Worm (Caenorhabditis elegans): ENCODE results near the gene Y105C5A.1272.

The Y105C5A.1272 gene

ce11 chrIV:15646418-15647220 is at the start of gene Y105C5A.1272, which contains the start of gene Y105C5A.1268:
TSS of gene Y105C5A.1272 (plus strand) at chrIV:15646992.
TSS of gene Y105C5A.1268 (minus strand) at chrIV:15646468.
- peak; percentile 90 for TF ChIP-seq ces-1 (GFP tag; optimal IDR thresholded peaks at IDR 0.05)
- peak; percentile 17 for TF ChIP-seq ceh-43 (GFP tag; optimal IDR thresholded peaks at IDR 0.05)
- peak; percentile 27 for TF ChIP-seq cnd-1 (tag; optimal IDR thresholded peaks at IDR 0.05)
- peak; percentile 65 for TF ChIP-seq ham-2 (GFP tag; optimal IDR thresholded peaks at IDR 0.05)
- peak; percentile 96 for TF ChIP-seq unc-120 (tag; optimal IDR thresholded peaks at IDR 0.05; ENCODE audit: poor library complexity, severe bottlenecking)
- peak; percentile 16 for TF ChIP-seq pha-4 (tag; optimal IDR thresholded peaks at IDR 0.05)
- TF ChIP-seq lsy-2 (tag; optimal IDR thresholded peaks at IDR 0.05) = peak; percentile 75
- peak; percentile 41 for TF ChIP-seq drap-1 (GFP tag; optimal IDR thresholded peaks at IDR 0.05)
- peak; percentile 20 for TF ChIP-seq nhr-2 (tag; optimal IDR thresholded peaks at IDR 0.05)
- peak; percentile 37 for TF ChIP-seq nhr-237 (tag; optimal IDR thresholded peaks at IDR 0.05)
- peak; percentile 2 for TF ChIP-seq unc-62 (GFP tag; optimal IDR thresholded peaks at IDR 0.05)
- peak; percentile 67 for TF ChIP-seq lin-13 (tag; optimal IDR thresholded peaks at IDR 0.05)
- peak; percentile 30 for TF ChIP-seq mls-2 (tag; optimal IDR thresholded peaks at IDR 0.05)
- TF ChIP-seq hlh-1 (tag; optimal IDR thresholded peaks at IDR 0.05) = peak; percentile 45
- peak; percentile 2 for TF ChIP-seq ceh-39 (tag; optimal IDR thresholded peaks at IDR 0.05)
- peak; percentile 55 for TF ChIP-seq mep-1 (tag; optimal IDR thresholded peaks at IDR 0.05)
- peak; percentile 5 for TF ChIP-seq elt-1 (tag; optimal IDR thresholded peaks at IDR 0.05; ENCODE audit: borderline replicate concordance, insufficient read depth)

DNA sequence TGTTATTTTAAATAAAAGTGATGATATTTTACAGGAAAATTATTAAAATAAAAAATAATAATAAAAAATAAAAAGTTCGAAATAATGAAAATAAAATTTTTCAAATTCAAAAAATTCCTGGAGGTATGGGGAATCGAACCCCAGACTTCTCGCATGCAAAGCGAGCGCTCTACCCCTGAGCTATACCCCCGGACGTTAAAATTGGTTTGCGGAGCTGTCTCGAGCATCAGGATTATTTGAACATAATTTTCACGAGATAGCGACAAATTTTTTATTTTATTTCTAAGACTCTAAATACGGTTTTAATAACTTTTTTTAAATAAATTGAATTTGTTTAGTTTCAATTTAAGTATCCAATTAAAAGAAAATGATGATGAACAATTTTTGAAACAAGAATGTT is 42.6 kb upstream of the Y105C5A.1272 start:
- TF ChIP-seq hlh-1 (tag; optimal IDR thresholded peaks at IDR 0.05) (no peak), nhr-237 (tag; optimal IDR thresholded peaks at IDR 0.05) (no peak), tbx-8 (GFP tag; optimal IDR thresholded peaks at IDR 0.05) (no peak), cnd-1 (tag; optimal IDR thresholded peaks at IDR 0.05) (no peak), mab-5 (tag; optimal IDR thresholded peaks at IDR 0.05) (no peak), flh-1 (GFP tag; optimal IDR thresholded peaks at IDR 0.05) (no peak), bed-3 (GFP tag; optimal IDR thresholded peaks at IDR 0.05) (no peak), ceh-43 (GFP tag; optimal IDR thresholded peaks at IDR 0.05) (no peak), ham-2 (GFP tag; optimal IDR thresholded peaks at IDR 0.05) (no peak), zip-8 (tag; optimal IDR thresholded peaks at IDR 0.05) (no peak), lin-13 (tag; optimal IDR thresholded peaks at IDR 0.05) (no peak), ces-1 (GFP tag; optimal IDR thresholded peaks at IDR 0.05) (no peak), nhr-76 (tag; optimal IDR thresholded peaks at IDR 0.05) (no peak), pha-4 (tag; optimal IDR thresholded peaks at IDR 0.05) (no peak), ceh-39 (tag; optimal IDR thresholded peaks at IDR 0.05) (no peak)

- TF ChIP-seq M03D4.4 (tag; optimal IDR thresholded peaks at IDR 0.05) = no peak
- TF ChIP-seq sptf-1 (tag; optimal IDR thresholded peaks at IDR 0.05) = no peak
- TF ChIP-seq ceh-39 (tag; optimal IDR thresholded peaks at IDR 0.05) = no peak
- TF ChIP-seq cnd-1 (tag; optimal IDR thresholded peaks at IDR 0.05) = no peak
- TF ChIP-seq ham-2 (GFP tag; optimal IDR thresholded peaks at IDR 0.05) = no peak
- TF ChIP-seq ceh-83 (GFP tag; optimal IDR thresholded peaks at IDR 0.05) = no peak
- TF ChIP-seq tbx-8 (GFP tag; optimal IDR thresholded peaks at IDR 0.05) = no peak
- no peak for TF ChIP-seq nhr-12 (tag; optimal IDR thresholded peaks at IDR 0.05)
- no peak for TF ChIP-seq pha-4 (tag; optimal IDR thresholded peaks at IDR 0.05)
- no peak for TF ChIP-seq unc-39 (tag; optimal IDR thresholded peaks at IDR 0.05)
- TF ChIP-seq hlh-1 (tag; optimal IDR thresholded peaks at IDR 0.05) = no peak
- TF ChIP-seq ceh-43 (GFP tag; optimal IDR thresholded peaks at IDR 0.05) = no peak
Measured at ce11 chrIV:15606396-15606795, 40.4 kb upstream of the Y105C5A.1272 start.

DNA sequence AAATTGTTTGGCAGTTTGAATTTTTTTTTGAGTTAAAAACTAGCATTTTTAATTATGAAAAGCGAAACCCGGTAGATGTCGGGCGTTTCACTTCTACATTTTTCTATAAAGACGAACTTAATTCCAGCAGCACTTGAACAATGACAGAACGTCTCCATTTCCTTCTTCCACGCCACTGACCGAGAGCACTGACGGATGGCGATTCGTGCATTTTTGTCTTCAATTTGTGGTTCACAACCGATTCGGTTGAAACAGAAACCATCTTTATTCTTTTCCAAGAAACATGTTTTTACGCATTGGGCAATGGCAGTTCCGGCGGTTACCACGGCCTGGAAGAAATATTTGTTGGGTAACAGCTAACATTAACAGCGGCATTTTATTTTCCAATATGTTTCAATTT is 33.7 kb upstream of the Y105C5A.1272 start:
- TF ChIP-seq zip-8 (tag; optimal IDR thresholded peaks at IDR 0.05) (no peak), ceh-83 (GFP tag; optimal IDR thresholded peaks at IDR 0.05) (no peak), ham-2 (GFP tag; optimal IDR thresholded peaks at IDR 0.05) (no peak), ceh-39 (tag; optimal IDR thresholded peaks at IDR 0.05) (no peak), ceh-43 (GFP tag; optimal IDR thresholded peaks at IDR 0.05) (no peak), unc-39 (tag; optimal IDR thresholded peaks at IDR 0.05) (no peak), ztf-11 (tag; optimal IDR thresholded peaks at IDR 0.05) (no peak), hlh-1 (tag; optimal IDR thresholded peaks at IDR 0.05) (no peak), unc-62 (GFP tag; optimal IDR thresholded peaks at IDR 0.05) (no peak), snpc-4 (tag; optimal IDR thresholded peaks at IDR 0.05) (no peak), lsy-2 (tag; optimal IDR thresholded peaks at IDR 0.05) (no peak), bed-3 (GFP tag; optimal IDR thresholded peaks at IDR 0.05) (no peak), sptf-1 (tag; optimal IDR thresholded peaks at IDR 0.05) (no peak), nhr-12 (tag; optimal IDR thresholded peaks at IDR 0.05) (no peak), unc-120 (tag; optimal IDR thresholded peaks at IDR 0.05; ENCODE audit: poor library complexity, severe bottlenecking) (no peak), drap-1 (GFP tag; optimal IDR thresholded peaks at IDR 0.05) (no peak), elt-1 (tag; optimal IDR thresholded peaks at IDR 0.05; ENCODE audit: borderline replicate concordance, insufficient read depth) (no peak)

All from whole organism, mixed stage, embryonic.